Fruit fly (Drosophila melanogaster): ENCODE data around the gene Rbsn-5.

Gene Rbsn-5

dm6 chr2L:8162307-8163024 lies 2.8 kb downstream of the Rbsn-5 start, which contains the start of gene Acbp1 (continued):
- TF ChIP-seq NFAT (GFP tag; IDR thresholded peaks at IDR 0.05) (peak; percentile 88), CG12942 (GFP tag; optimal IDR thresholded peaks at IDR 0.05) (peak; percentile 82), Hand (GFP tag; optimal IDR thresholded peaks at IDR 0.05) (peak; percentile 99), ftz-f1 (GFP tag; optimal IDR thresholded peaks at IDR 0.05) (peak; percentile 32), CG12155 (GFP tag; optimal IDR thresholded peaks at IDR 0.05) (peak; percentile 93), chn (GFP tag; optimal IDR thresholded peaks at IDR 0.05) (peak; percentile 94), CG43689 (GFP tag; IDR thresholded peaks at IDR 0.05) (peak; percentile 39), CG9215 (GFP tag; IDR thresholded peaks at IDR 0.05) (peak; percentile 89), Doc2 (GFP tag; IDR thresholded peaks at IDR 0.05) (no peak), CG13123 (GFP tag; optimal IDR thresholded peaks at IDR 0.05) (peak; percentile 89), CHES-1-like (GFP tag; optimal IDR thresholded peaks at IDR 0.05) (peak; percentile 97), NfI (GFP tag; optimal IDR thresholded peaks at IDR 0.05) (peak; percentile 95), CG14860 (GFP tag; IDR thresholded peaks at IDR 0.05; ENCODE audit: partially characterized antibody) (peak; percentile 74), CG10209 (GFP tag; optimal IDR thresholded peaks at IDR 0.05) (peak; percentile 96), Atf-2 (GFP tag; optimal IDR thresholded peaks at IDR 0.05) (peak; percentile 91), CG3281 (GFP tag; optimal IDR thresholded peaks at IDR 0.05) (peak; percentile 98), bsh (GFP tag; optimal IDR thresholded peaks at IDR 0.05) (peak; percentile 94 to 98), Hmr (GFP tag; optimal IDR thresholded peaks at IDR 0.05) (peak; percentile 98), rib (GFP tag; IDR thresholded peaks at IDR 0.05) (peak; percentile 84), Sox102F (GFP tag; optimal IDR thresholded peaks at IDR 0.05) (peak; percentile 95), psq (GFP tag; optimal IDR thresholded peaks at IDR 0.05) (peak; percentile 64), klu (GFP tag; IDR thresholded peaks at IDR 0.05) (peak; percentile 88), CG32767 (GFP tag; IDR thresholded peaks at IDR 0.05) (peak; percentile 93), chif (GFP tag; optimal IDR thresholded peaks at IDR 0.05) (peak; percentile 91 to 95), CG33557 (GFP tag; optimal IDR thresholded peaks at IDR 0.05) (peak; percentile 98), CG8924 (tag; optimal IDR thresholded peaks at IDR 0.05) (peak; percentile 99), CG6175 (GFP tag; IDR thresholded peaks at IDR 0.05) (peak; percentile 86), sug (tag; optimal IDR thresholded peaks at IDR 0.05) (peak; percentile 97), ranshi (GFP tag; IDR thresholded peaks at IDR 0.05) (peak; percentile 86), wor (GFP tag; IDR thresholded peaks at IDR 0.05) (peak; percentile 68), Dp (GFP tag; optimal IDR thresholded peaks at IDR 0.05) (peak; percentile 61), CG10321 (GFP tag; IDR thresholded peaks at IDR 0.05) (peak; percentile 67), kni (GFP tag; optimal IDR thresholded peaks at IDR 0.05) (peak; percentile 96), stc (GFP tag; IDR thresholded peaks at IDR 0.05) (peak; percentile 81), grn (GFP tag; optimal IDR thresholded peaks at IDR 0.05) (peak; percentile 67), zen (tag; optimal IDR thresholded peaks at IDR 0.05) (peak; percentile 96), Atf3 (GFP tag; optimal IDR thresholded peaks at IDR 0.05) (peak; percentile 94), pfk (GFP tag; optimal IDR thresholded peaks at IDR 0.05) (peak; percentile 71), CG12659 (GFP tag; optimal IDR thresholded peaks at IDR 0.05) (peak; percentile 97), CG4360 (GFP tag; IDR thresholded peaks at IDR 0.05) (peak; percentile 64), B-H1 (GFP tag; IDR thresholded peaks at IDR 0.05) (peak; percentile 87), CG11093 (GFP tag; IDR thresholded peaks at IDR 0.05) (peak; percentile 84), CG14710 (tag; optimal IDR thresholded peaks at IDR 0.05) (peak; percentile 98), CG10543 (GFP tag; optimal IDR thresholded peaks at IDR 0.05) (peak; percentile 99), tgo (GFP tag; IDR thresholded peaks at IDR 0.05) (peak; percentile 90), so (GFP tag; IDR thresholded peaks at IDR 0.05) (peak; percentile 94), Blimp-1 (GFP tag; optimal IDR thresholded peaks at IDR 0.05) (peak; percentile 96), CG15514 (GFP tag; optimal IDR thresholded peaks at IDR 0.05) (peak; percentile 89), CG6254 (GFP tag; optimal IDR thresholded peaks at IDR 0.05) (peak; percentile 94)

Data from whole organism, embryonic.